Fruit fly (Drosophila melanogaster): ENCODE measurements around the gene Saysd1.

- TF ChIP-seq Abd-B (GFP tag; optimal IDR thresholded peaks at IDR 0.05), result no peak
- TF ChIP-seq CG13287 (GFP tag; IDR thresholded peaks at IDR 0.05; ENCODE audit: partially characterized antibody), result no peak; the same call in 1 of the 2 replicates
- no peak for TF ChIP-seq CG3407 (GFP tag; optimal IDR thresholded peaks at IDR 0.05)
- no peak for TF ChIP-seq CG8478 (optimal IDR thresholded peaks at IDR 0.05)
- no peak for TF ChIP-seq phol (tag; optimal IDR thresholded peaks at IDR 0.05)
- no peak for TF ChIP-seq CG6175 (GFP tag; IDR thresholded peaks at IDR 0.05)
- TF ChIP-seq grau (tag; optimal IDR thresholded peaks at IDR 0.05), result no peak
- no peak for TF ChIP-seq CG31441 (GFP tag; IDR thresholded peaks at IDR 0.05)
- no peak for TF ChIP-seq Oaz (GFP tag; IDR thresholded peaks at IDR 0.05)
- TF ChIP-seq jigr1 (GFP tag; IDR thresholded peaks at IDR 0.05), result no peak
- TF ChIP-seq Hr39 (optimal IDR thresholded peaks at IDR 0.05), result no peak
- no peak for TF ChIP-seq D19B (GFP tag; optimal IDR thresholded peaks at IDR 0.05)
- TF ChIP-seq Sox102F (GFP tag; optimal IDR thresholded peaks at IDR 0.05), result no peak
Measured at dm6 chr3R:25245052-25245813, 30.2 kb upstream of the Saysd1 start, which contains the start of gene bam.

Measured in whole organism, embryonic.